Worm (Caenorhabditis elegans): ENCODE results near the gene wht-3.

DNA sequence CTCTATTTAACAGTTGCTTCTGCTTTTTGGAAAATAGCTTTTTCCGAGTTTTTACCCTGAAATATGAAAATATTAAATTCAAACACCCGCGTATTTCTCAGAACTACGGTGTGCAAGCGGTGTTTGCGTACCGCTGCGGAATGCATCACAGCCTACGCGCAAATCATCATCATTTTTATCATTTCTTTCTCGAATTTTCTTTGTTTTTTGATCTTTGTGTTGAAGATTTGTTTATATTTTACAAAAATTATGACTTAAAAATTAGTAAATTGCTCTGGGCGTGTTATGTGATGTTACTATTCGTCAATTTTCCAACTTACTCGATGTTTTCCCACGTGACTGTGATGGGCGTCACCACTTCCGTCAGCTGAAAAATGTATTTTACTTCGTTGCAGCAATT, 479 bp downstream of the wht-3 start:
- TF ChIP-seq W03F9.2 (tag; optimal IDR thresholded peaks at IDR 0.05) = peak; percentile 73
- TF ChIP-seq him-1 (tag; optimal IDR thresholded peaks at IDR 0.05) = no peak
- TF ChIP-seq dao-5 (tag; optimal IDR thresholded peaks at IDR 0.05) = no peak
